Worm (Caenorhabditis elegans): ENCODE results near the gene srh-76.

srh-76 gene

ce11 chrV:5822968-5823367, 10.7 kb upstream of the srh-76 start (continued):
- TF ChIP-seq ama-1 (optimal IDR thresholded peaks at IDR 0.05) (no peak), lin-29 (GFP tag; IDR thresholded peaks at IDR 0.05) (no peak), F10B5.3 (tag; optimal IDR thresholded peaks at IDR 0.05) (no peak), dpl-1 (GFP tag; optimal IDR thresholded peaks at IDR 0.05) (peak; percentile 22), ceh-44 (GFP tag; IDR thresholded peaks at IDR 0.05) (no peak), nhr-102 (tag; optimal IDR thresholded peaks at IDR 0.05) (peak; percentile 85), daf-8 (GFP tag; IDR thresholded peaks at IDR 0.05) (no peak), egl-27 (tag; optimal IDR thresholded peaks at IDR 0.05) (no peak), nhr-25 (tag; optimal IDR thresholded peaks at IDR 0.05; ENCODE audit: borderline replicate concordance, insufficient read depth) (peak; percentile 57), mdl-1 (tag; optimal IDR thresholded peaks at IDR 0.05) (peak; percentile 87 to 95), ZK546.5 (tag; optimal IDR thresholded peaks at IDR 0.05) (no peak), hif-1 (tag; optimal IDR thresholded peaks at IDR 0.05) (no peak), ztf-7 (tag; optimal IDR thresholded peaks at IDR 0.05) (no peak), hlh-30 (tag; optimal IDR thresholded peaks at IDR 0.05; ENCODE audit: insufficient read depth) (peak; percentile 37), mep-1 (tag; optimal IDR thresholded peaks at IDR 0.05) (peak; percentile 25), lin-1 (GFP tag; IDR thresholded peaks at IDR 0.05) (peak; percentile 19; the same call in 1 of the 2 replicates), mes-2 (tag; optimal IDR thresholded peaks at IDR 0.05; ENCODE audit: poor library complexity, severe bottlenecking) (peak; percentile 39), hmg-1.1 (GFP tag; IDR thresholded peaks at IDR 0.05) (no peak), nhr-28 (tag; optimal IDR thresholded peaks at IDR 0.05) (peak; percentile 99), set-16 (GFP tag; IDR thresholded peaks at IDR 0.05) (no peak), php-3 (GFP tag; IDR thresholded peaks at IDR 0.05) (no peak), dmd-6 (GFP tag; IDR thresholded peaks at IDR 0.05) (peak; percentile 86), F49E8.2 (tag; optimal IDR thresholded peaks at IDR 0.05; ENCODE audit: borderline replicate concordance) (no peak), pqm-1 (tag; optimal IDR thresholded peaks at IDR 0.05) (peak; percentile 82), F37D6.2 (tag; optimal IDR thresholded peaks at IDR 0.05) (no peak), lin-13 (GFP tag; optimal IDR thresholded peaks at IDR 0.05) (no peak), aly-2 (tag; optimal IDR thresholded peaks at IDR 0.05) (no peak), nhr-11 (tag; optimal IDR thresholded peaks at IDR 0.05) (no peak), cey-2 (tag; optimal IDR thresholded peaks at IDR 0.05; ENCODE audit: borderline replicate concordance, insufficient read depth) (peak; percentile 89), skn-1 (tag; optimal IDR thresholded peaks at IDR 0.05) (no peak), nhr-48 (tag; optimal IDR thresholded peaks at IDR 0.05) (peak; percentile 86), nhr-77 (tag; optimal IDR thresholded peaks at IDR 0.05) (peak; percentile 18), tag-97 (GFP tag; IDR thresholded peaks at IDR 0.05) (no peak), dve-1 (tag; optimal IDR thresholded peaks at IDR 0.05; ENCODE audit: insufficient read depth) (peak; percentile 65), ZK337.2 (GFP tag; IDR thresholded peaks at IDR 0.05) (no peak), lim-7 (GFP tag; IDR thresholded peaks at IDR 0.05) (no peak), Y105C5A.15 (GFP tag; IDR thresholded peaks at IDR 0.05) (no peak), arid-1 (GFP tag; conservative IDR thresholded peaks at IDR 0.05) (no peak), hlh-11 (tag; optimal IDR thresholded peaks at IDR 0.05) (peak; percentile 86)

- TF ChIP-seq nhr-42 (GFP tag; IDR thresholded peaks at IDR 0.05) = no peak
- peak; percentile 5 for TF ChIP-seq F49E8.2 (tag; optimal IDR thresholded peaks at IDR 0.05; ENCODE audit: borderline replicate concordance)
- peak in 1 of 2 experiments; percentile 58 for TF ChIP-seq unc-62 (GFP tag; optimal IDR thresholded peaks at IDR 0.05 in 1 of 2)
- no peak for TF ChIP-seq unc-62 (tag; optimal IDR thresholded peaks at IDR 0.05)
These were observed 8.2 kb upstream of the srh-76 start for ce11 chrV:5825478-5825877.
